Worm (Caenorhabditis elegans) whole organism, L2 larva: Measurements from ENCODE around the gene Y57G11C.31.

Experiments used
- F13H6.1 ChIP-seq: sonication (generic microtip); optimal IDR thresholded peaks from 2 replicates; lab custom pipeline; 2016; ENCODE audit warnings: missing genetic modification characterization, missing compliant biosample characterization
- ZK546.5 ChIP-seq: sonication (generic microtip); optimal IDR thresholded peaks from 2 replicates; lab custom pipeline; 2017; ENCODE audit warnings: missing biosample characterization, missing genetic modification characterization
- ceh-82 ChIP-seq: fragments of 150-350 bp; optimal IDR thresholded peaks from 2 replicates; lab custom pipeline; 2014; ENCODE audit warnings: missing biosample characterization, missing genetic modification characterization
- egl-27 ChIP-seq: sonication (generic microtip); optimal IDR thresholded peaks from 3 replicates; lab custom pipeline; 2017; ENCODE audit warnings: missing biosample characterization, missing genetic modification reagents, missing genetic modification characterization
- elt-3 ChIP-seq: sonication (generic microtip); optimal IDR thresholded peaks from 2 replicates; lab custom pipeline; 2017; ENCODE audit warnings: missing biosample characterization, missing genetic modification characterization
- lin-39 ChIP-seq: fragments of 150-350 bp; optimal IDR thresholded peaks from 2 replicates; lab custom pipeline; 2014; ENCODE audit warnings: missing biosample characterization, missing genetic modification reagents, missing genetic modification characterization
- nhr-10 ChIP-seq: sonication (generic microtip); optimal IDR thresholded peaks from 2 replicates; lab custom pipeline; 2017; ENCODE audit warnings: missing biosample characterization, missing genetic modification characterization
- nhr-12 ChIP-seq: fragments of 150-350 bp; optimal IDR thresholded peaks from 2 replicates; lab custom pipeline; 2014; ENCODE audit warnings: missing biosample characterization, missing genetic modification characterization
- nhr-237 ChIP-seq: fragments of 150-350 bp; optimal IDR thresholded peaks from 2 replicates; lab custom pipeline; 2014; ENCODE audit warnings: missing biosample characterization, missing genetic modification characterization
- nhr-6 ChIP-seq: fragments of 150-350 bp; optimal IDR thresholded peaks from 2 replicates; lab custom pipeline; 2014; ENCODE audit warnings: missing biosample characterization, missing genetic modification characterization
- snpc-4 ChIP-seq: fragments of 150-350 bp; optimal IDR thresholded peaks from 2 replicates; lab custom pipeline; 2014; ENCODE audit warnings: missing biosample characterization, missing genetic modification characterization

DNA sequence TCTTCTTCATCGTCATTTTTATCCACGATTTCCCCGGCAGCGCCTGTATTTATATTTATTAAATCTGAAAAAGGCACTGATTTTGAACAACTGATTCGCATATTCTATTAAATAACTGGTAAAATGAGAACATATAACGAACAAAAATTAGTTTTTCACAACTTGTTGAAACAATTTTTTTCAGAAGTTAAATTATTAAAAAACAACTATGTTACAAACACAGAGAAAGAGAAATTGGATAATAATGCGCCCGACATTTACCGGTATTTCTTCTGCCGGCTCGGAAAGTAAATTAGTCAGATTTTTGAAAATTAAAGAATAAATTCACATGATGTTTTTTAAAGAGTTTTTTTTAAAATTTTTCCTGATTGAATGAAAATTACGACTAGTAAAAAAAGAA lies 22.7 kb downstream of the Y57G11C.31 start, which contains the start of gene haf-8:
- TF ChIP-seq egl-27 (tag; lab: Kevin White, UChicago) (no peak), ceh-82 (tag; lab: Kevin White, UChicago) (no peak), lin-39 (tag; lab: Kevin White, UChicago) (no peak), nhr-237 (tag; lab: Kevin White, UChicago) (no peak), F13H6.1 (tag; lab: Kevin White, UChicago) (no peak), ZK546.5 (tag; lab: Kevin White, UChicago) (no peak), snpc-4 (no peak), elt-3 (tag; lab: Kevin White, UChicago) (no peak), nhr-10 (tag; lab: Kevin White, UChicago) (no peak), nhr-12 (tag; lab: Kevin White, UChicago) (no peak), nhr-6 (tag; lab: Kevin White, UChicago) (no peak)
